Worm (Caenorhabditis elegans) whole organism, L4 larva: ENCODE results near the gene tbc-18.

Experiments used
- attf-4 ChIP-seq: sonication (generic microtip); optimal IDR thresholded peaks from 3 replicates; lab custom pipeline; 2017; ENCODE audit warnings: missing biosample characterization, missing genetic modification characterization
- lin-39 ChIP-seq: fragments of 150-350 bp; optimal IDR thresholded peaks from 2 replicates; lab custom pipeline; 2014; ENCODE audit warnings: missing biosample characterization, missing genetic modification reagents, missing genetic modification characterization
- nhr-11 ChIP-seq: fragments of 150-350 bp; optimal IDR thresholded peaks from 2 replicates; lab custom pipeline; 2014; ENCODE audit warnings: missing biosample characterization, missing genetic modification characterization

- TF ChIP-seq nhr-11 (tag; lab: Kevin White, UChicago): peak; percentile 70
- no peak for TF ChIP-seq lin-39
- no peak for TF ChIP-seq attf-4
These were observed 10.1 kb upstream of the tbc-18 start for ce11 chrX:8368210-8368609.
